Fruit fly (Drosophila melanogaster): ENCODE measurements around the gene GCS1.

The GCS1 gene

DNA sequence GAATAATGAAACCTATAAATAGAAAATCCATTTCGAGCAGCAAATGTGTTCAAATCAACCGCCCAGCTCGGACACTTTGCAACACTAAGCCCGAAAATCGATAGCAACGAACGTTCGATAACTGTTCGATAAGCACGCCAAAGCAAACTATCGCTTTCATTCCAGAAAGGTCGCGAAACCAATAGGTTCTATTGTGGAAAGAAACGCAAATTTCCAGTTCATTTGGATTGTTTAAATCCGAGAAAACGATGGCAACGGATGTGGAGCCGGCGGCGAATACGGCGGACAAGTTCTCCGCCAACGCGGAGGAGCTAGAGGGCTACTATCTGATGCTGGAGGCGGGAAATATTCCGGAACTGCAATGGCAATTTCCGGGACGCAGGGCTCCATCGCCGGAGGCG is 11.3 kb upstream of the GCS1 start, which contains the start of gene Pa1 (continued):
- no peak for TF ChIP-seq bigmax (GFP tag; optimal IDR thresholded peaks at IDR 0.05)
- no peak for TF ChIP-seq insv (GFP tag; optimal IDR thresholded peaks at IDR 0.05)
- TF ChIP-seq Dip2 (GFP tag; IDR thresholded peaks at IDR 0.05) = no peak
- peak; percentile 68; the same call in 2 of the 3 replicates for TF ChIP-seq Opbp (GFP tag; IDR thresholded peaks at IDR 0.05; ENCODE audit: partially characterized antibody)
- no peak for TF ChIP-seq cato (GFP tag; optimal IDR thresholded peaks at IDR 0.05; ENCODE audit: borderline replicate concordance)
- no peak for TF ChIP-seq Oaz (GFP tag; IDR thresholded peaks at IDR 0.05)
- TF ChIP-seq CG17802 (tag; optimal IDR thresholded peaks at IDR 0.05) = no peak
- TF ChIP-seq Atf3 (GFP tag; optimal IDR thresholded peaks at IDR 0.05) = no peak
- TF ChIP-seq CG7372 (GFP tag; IDR thresholded peaks at IDR 0.05) = no peak
- no peak for TF ChIP-seq prd (optimal IDR thresholded peaks at IDR 0.05)
- TF ChIP-seq prd (GFP tag; IDR thresholded peaks at IDR 0.05) = no peak
- no peak for TF ChIP-seq Dad (GFP tag; optimal IDR thresholded peaks at IDR 0.05)
- no peak for TF ChIP-seq CG12104 (GFP tag; optimal IDR thresholded peaks at IDR 0.05)
- TF ChIP-seq CG4328 (GFP tag; optimal IDR thresholded peaks at IDR 0.05) = no peak
- TF ChIP-seq Oli (tag; optimal IDR thresholded peaks at IDR 0.05) = no peak
- peak; percentile 37 for TF ChIP-seq HmgZ (tag; optimal IDR thresholded peaks at IDR 0.05)
- TF ChIP-seq hb (GFP tag; IDR thresholded peaks at IDR 0.05; ENCODE audit: partially characterized antibody) = peak; percentile 55; the same call in 1 of the 3 replicates
- TF ChIP-seq CG18764 (GFP tag; optimal IDR thresholded peaks at IDR 0.05) = no peak
- TF ChIP-seq Hand (GFP tag; optimal IDR thresholded peaks at IDR 0.05) = no peak
- TF ChIP-seq schlank (tag; optimal IDR thresholded peaks at IDR 0.05) = no peak
- no peak for TF ChIP-seq Asciz (GFP tag; optimal IDR thresholded peaks at IDR 0.05)
- peak in 1 of 2 experiments; percentile 24 for TF ChIP-seq dpn (GFP tag; optimal IDR thresholded peaks at IDR 0.05)
- TF ChIP-seq sug (tag; optimal IDR thresholded peaks at IDR 0.05) = peak; percentile 17
- TF ChIP-seq Doc3 (GFP tag; IDR thresholded peaks at IDR 0.05; ENCODE audit: partially characterized antibody) = peak; percentile 55
- no peak for TF ChIP-seq Awh (GFP tag; IDR thresholded peaks at IDR 0.05)
- no peak for TF ChIP-seq nau (GFP tag; optimal IDR thresholded peaks at IDR 0.05)
- TF ChIP-seq CG12071 (GFP tag; optimal IDR thresholded peaks at IDR 0.05) = no peak
- TF ChIP-seq D19A (tag; optimal IDR thresholded peaks at IDR 0.05) = no peak
- no peak for TF ChIP-seq klu (GFP tag; IDR thresholded peaks at IDR 0.05)
- no peak for TF ChIP-seq CG8290 (GFP tag; optimal IDR thresholded peaks at IDR 0.05)
- no peak for TF ChIP-seq CG8290 (tag; optimal IDR thresholded peaks at IDR 0.05)
- TF ChIP-seq CG18011 (GFP tag; optimal IDR thresholded peaks at IDR 0.05) = no peak
- TF ChIP-seq CG8089 (GFP tag; optimal IDR thresholded peaks at IDR 0.05) = no peak
- no peak for TF ChIP-seq maf-S (GFP tag; optimal IDR thresholded peaks at IDR 0.05)
- TF ChIP-seq ind (GFP tag; optimal IDR thresholded peaks at IDR 0.05) = no peak
- TF ChIP-seq CG17612 (GFP tag; IDR thresholded peaks at IDR 0.05) = no peak
- no peak for TF ChIP-seq Lhr (GFP tag; optimal IDR thresholded peaks at IDR 0.05)
- no peak for TF ChIP-seq onecut (GFP tag; IDR thresholded peaks at IDR 0.05)
- TF ChIP-seq CG11504 (tag; optimal IDR thresholded peaks at IDR 0.05) = no peak
- TF ChIP-seq Adf1 (GFP tag; IDR thresholded peaks at IDR 0.05) = no peak
- TF ChIP-seq CG13775 (GFP tag; optimal IDR thresholded peaks at IDR 0.05) = no peak
- no peak for TF ChIP-seq Chrac-16 (GFP tag; optimal IDR thresholded peaks at IDR 0.05)
- no peak for TF ChIP-seq E2f1 (GFP tag; IDR thresholded peaks at IDR 0.05)
- no peak for TF ChIP-seq Kr (GFP tag; optimal IDR thresholded peaks at IDR 0.05)
- TF ChIP-seq az2 (GFP tag; optimal IDR thresholded peaks at IDR 0.05) = no peak
- no peak for TF ChIP-seq otp (GFP tag; IDR thresholded peaks at IDR 0.05)
- no peak for TF ChIP-seq ftz-f1 (GFP tag; optimal IDR thresholded peaks at IDR 0.05)
- no peak for TF ChIP-seq Bteb2 (GFP tag; optimal IDR thresholded peaks at IDR 0.05)
- no peak for TF ChIP-seq sd (tag; optimal IDR thresholded peaks at IDR 0.05)
- TF ChIP-seq mld (GFP tag; IDR thresholded peaks at IDR 0.05; ENCODE audit: partially characterized antibody) = 0 out of 3 replicates have a peak, but pooled peaks have one; percentile 49
- TF ChIP-seq pum (GFP tag; optimal IDR thresholded peaks at IDR 0.05) = no peak
- TF ChIP-seq CG13296 (GFP tag; optimal IDR thresholded peaks at IDR 0.05) = no peak
